Fruit fly (Drosophila melanogaster) whole organism, embryonic: ENCODE results near the gene CG13766.

Experiments used
- Atf3 ChIP-seq: fragments of 200-800 bp; sonication (Bioruptor generic); optimal IDR thresholded peaks from 3 replicates; lab custom pipeline; 2016; ENCODE audit warnings: missing biosample characterization, missing genetic modification characterization
- CG1024 ChIP-seq: fragments of 200-800 bp; sonication (Bioruptor generic); IDR thresholded peaks from 2 replicates; pipeline ENCODE4 v1.3.6; 2022; ENCODE audit warnings: missing biosample characterization, missing genetic modification characterization
- CG10959 ChIP-seq: fragments of 200-800 bp; sonication (Bioruptor generic); IDR thresholded peaks from 2 replicates; pipeline ENCODE4 v1.3.6; 2022; ENCODE audit warnings: missing biosample characterization, missing genetic modification characterization
- CG11085 ChIP-seq: fragments of 200-800 bp; sonication (Bioruptor generic); IDR thresholded peaks from 2 replicates; pipeline ENCODE4 v1.3.6; 2022; ENCODE audit warnings: missing biosample characterization, missing genetic modification characterization
- CG13894 ChIP-seq: fragments of 200-800 bp; sonication (Bioruptor generic); optimal IDR thresholded peaks from 3 replicates; lab custom pipeline; 2018; ENCODE audit warnings: missing biosample characterization, mild to moderate bottlenecking, missing genetic modification characterization, moderate library complexity
- CG14667 ChIP-seq: fragments of 200-800 bp; sonication (Bioruptor generic); IDR thresholded peaks from 2 replicates; pipeline ENCODE4 v1.3.6; 2022; ENCODE audit warnings: missing biosample characterization, missing genetic modification characterization
- CG17359 ChIP-seq: fragments of 200-800 bp; sonication (Bioruptor generic); optimal IDR thresholded peaks from 3 replicates; lab custom pipeline; 2018; ENCODE audit warnings: missing biosample characterization, mild to moderate bottlenecking, missing genetic modification characterization, moderate library complexity
- CG17385 ChIP-seq: fragments of 200-800 bp; sonication (Bioruptor generic); optimal IDR thresholded peaks from 3 replicates; lab custom pipeline; 2018; ENCODE audit warnings: missing biosample characterization, mild to moderate bottlenecking, missing genetic modification characterization
- CG18262 ChIP-seq: fragments of 200-800 bp; optimal IDR thresholded peaks from 3 replicates; lab custom pipeline; 2019; ENCODE audit warnings: missing biosample characterization, mild to moderate bottlenecking, missing genetic modification characterization, moderate library complexity
- CG18619 ChIP-seq: fragments of 200-800 bp; sonication (Bioruptor generic); optimal IDR thresholded peaks from 3 replicates; lab custom pipeline; 2017; ENCODE audit warnings: missing biosample characterization, mild to moderate bottlenecking, missing genetic modification characterization
- CG2678 ChIP-seq: fragments of 200-800 bp; sonication (Bioruptor generic); optimal IDR thresholded peaks from 3 replicates; lab custom pipeline; 2019; ENCODE audit warnings: missing biosample characterization, mild to moderate bottlenecking, missing genetic modification characterization, moderate library complexity
- CG2889 ChIP-seq: fragments of 200-800 bp; sonication (Bioruptor generic); IDR thresholded peaks from 3 replicates; pipeline ENCODE4 v1.3.6; 2022; ENCODE audit warnings: missing biosample characterization, missing genetic modification characterization
- CG4617 ChIP-seq: fragments of 200-800 bp; sonication (Bioruptor generic); optimal IDR thresholded peaks from 3 replicates; lab custom pipeline; 2016; ENCODE audit warnings: missing biosample characterization, missing genetic modification characterization, borderline replicate concordance
- CG6272 ChIP-seq: fragments of 200-800 bp; sonication (Bioruptor generic); IDR thresholded peaks from 2 replicates; pipeline ENCODE4 v1.3.6; 2022; ENCODE audit warnings: missing biosample characterization, missing genetic modification characterization
- CG7987 ChIP-seq: fragments of 200-800 bp; sonication (Bioruptor generic); optimal IDR thresholded peaks from 2 replicates; lab custom pipeline; 2018; ENCODE audit warnings: missing biosample characterization, mild to moderate bottlenecking, missing genetic modification characterization, moderate library complexity
- CG8281 ChIP-seq: fragments of 200-800 bp; sonication (Bioruptor generic); optimal IDR thresholded peaks from 2 replicates; lab custom pipeline; 2018; ENCODE audit warnings: missing biosample characterization, mild to moderate bottlenecking, missing genetic modification characterization, moderate library complexity
- Dfd ChIP-seq, 2 experiments: fragments of >200 bp; optimal IDR thresholded peaks; 2 replicates each; lab custom pipeline; 2017; ENCODE audit warnings: missing biosample characterization in 2 of 2, missing genetic modification characterization in 2 of 2
- Dp ChIP-seq: fragments of 200-800 bp; sonication (Bioruptor generic); optimal IDR thresholded peaks from 2 replicates; lab custom pipeline; 2018; ENCODE audit warnings: missing biosample characterization, mild to moderate bottlenecking, missing genetic modification characterization, moderate library complexity
- E2f1 ChIP-seq: fragments of 200-800 bp; sonication (Bioruptor generic); IDR thresholded peaks from 2 replicates; pipeline ENCODE4 v1.3.6; 2022; ENCODE audit warnings: missing biosample characterization, missing genetic modification characterization
- Eip74EF ChIP-seq, 2 experiments: fragments of 200-800 bp in 1 of 2; fragments of >200 bp in 1 of 2; sonication (Bioruptor generic) in 1 of 2; optimal IDR thresholded peaks; 2 replicates each; lab custom pipeline; 2017 to 2019; ENCODE audit warnings: missing biosample characterization in 2 of 2, missing genetic modification characterization in 2 of 2, mild to moderate bottlenecking in 1 of 2, moderate library complexity in 1 of 2
- Fer2 ChIP-seq: fragments of 200-800 bp; sonication (Bioruptor generic); optimal IDR thresholded peaks from 2 replicates; lab custom pipeline; 2018; ENCODE audit warnings: missing biosample characterization, mild to moderate bottlenecking, missing genetic modification characterization, moderate library complexity
- Fer3 ChIP-seq: fragments of 200-800 bp; sonication (Bioruptor generic); optimal IDR thresholded peaks from 2 replicates; lab custom pipeline; 2018; ENCODE audit warnings: missing biosample characterization, mild to moderate bottlenecking, missing genetic modification characterization, moderate library complexity
- Jarid2 ChIP-seq: fragments of 200-800 bp; sonication (Bioruptor generic); optimal IDR thresholded peaks from 3 replicates; lab custom pipeline; 2017; ENCODE audit warnings: mild to moderate bottlenecking, missing biosample characterization, missing genetic modification reagents, missing genetic modification characterization
- Kr ChIP-seq: fragments of 200-800 bp; sonication (Bioruptor generic); optimal IDR thresholded peaks from 2 replicates; lab custom pipeline; 2017; ENCODE audit warnings: missing biosample characterization, mild to moderate bottlenecking, missing genetic modification characterization
- MESR4 ChIP-seq: fragments of 200-800 bp; sonication (Bioruptor generic); optimal IDR thresholded peaks from 2 replicates; lab custom pipeline; 2018; ENCODE audit warnings: missing biosample characterization, mild to moderate bottlenecking, missing genetic modification characterization, moderate library complexity
- Mes4 ChIP-seq: fragments of 200-800 bp; sonication (Bioruptor generic); optimal IDR thresholded peaks from 2 replicates; lab custom pipeline; 2016; ENCODE audit warnings: missing biosample characterization, missing genetic modification characterization
- Nf-YB ChIP-seq: fragments of 200-800 bp; sonication (Bioruptor generic); optimal IDR thresholded peaks from 3 replicates; lab custom pipeline; 2019; ENCODE audit warnings: missing biosample characterization, mild to moderate bottlenecking, missing genetic modification characterization, moderate library complexity
- bbx ChIP-seq: fragments of 200-800 bp; sonication (Bioruptor generic); IDR thresholded peaks from 2 replicates; pipeline ENCODE4 v1.3.6; 2022; ENCODE audit warnings: missing biosample characterization, missing genetic modification characterization; ENCODE audit not compliant: partially characterized antibody
- bsh ChIP-seq, 2 experiments: fragments of 200-800 bp; sonication (Bioruptor generic); optimal IDR thresholded peaks; 2 replicates each; lab custom pipeline; 2017 to 2018; ENCODE audit warnings: mild to moderate bottlenecking in 2 of 2, missing biosample characterization in 2 of 2, missing genetic modification characterization in 2 of 2, moderate library complexity in 1 of 2
- cato ChIP-seq: fragments of 200-800 bp; sonication (Bioruptor generic); optimal IDR thresholded peaks from 2 replicates; lab custom pipeline; 2016; ENCODE audit warnings: missing biosample characterization, missing genetic modification characterization, borderline replicate concordance
- corto ChIP-seq: fragments of 200-800 bp; sonication (Bioruptor generic); optimal IDR thresholded peaks from 2 replicates; lab custom pipeline; 2016; ENCODE audit warnings: missing biosample characterization, mild to moderate bottlenecking, missing genetic modification characterization, moderate library complexity
- crol ChIP-seq: fragments of 200-800 bp; sonication (Bioruptor generic); IDR thresholded peaks from 2 replicates; pipeline ENCODE4 v1.3.6; 2022; ENCODE audit warnings: missing biosample characterization, missing genetic modification characterization
- dm ChIP-seq: fragments of 200-800 bp; sonication (Bioruptor generic); optimal IDR thresholded peaks from 3 replicates; lab custom pipeline; 2016; ENCODE audit warnings: missing biosample characterization, missing genetic modification characterization
- eve ChIP-seq, 2 experiments: fragments of >200 bp; optimal IDR thresholded peaks; 2 replicates each; lab custom pipeline; 2017; ENCODE audit warnings: missing biosample characterization in 2 of 2, missing genetic modification characterization in 2 of 2
- gcm ChIP-seq: fragments of 200-800 bp; sonication (Bioruptor generic); optimal IDR thresholded peaks from 2 replicates; lab custom pipeline; 2019; ENCODE audit warnings: missing biosample characterization, mild to moderate bottlenecking, missing genetic modification characterization, moderate library complexity
- grn ChIP-seq: fragments of 200-800 bp; sonication (Bioruptor generic); optimal IDR thresholded peaks from 3 replicates; lab custom pipeline; 2017; ENCODE audit warnings: missing biosample characterization, missing genetic modification characterization
- gro ChIP-seq: fragments of 200-800 bp; sonication (Bioruptor generic); optimal IDR thresholded peaks from 2 replicates; lab custom pipeline; 2016; ENCODE audit warnings: missing biosample characterization, missing genetic modification characterization
- maf-S ChIP-seq: fragments of 200-800 bp; sonication (Bioruptor generic); optimal IDR thresholded peaks from 2 replicates; lab custom pipeline; 2016; ENCODE audit warnings: missing biosample characterization, missing genetic modification characterization
- pnt ChIP-seq: fragments of 200-800 bp; sonication (Bioruptor generic); optimal IDR thresholded peaks from 3 replicates; lab custom pipeline; 2016; ENCODE audit warnings: missing biosample characterization, missing genetic modification characterization
- rib ChIP-seq: fragments of 200-800 bp; sonication (Bioruptor generic); IDR thresholded peaks from 2 replicates; pipeline ENCODE4 v1.3.6; 2022; ENCODE audit warnings: missing biosample characterization, missing genetic modification characterization
- row ChIP-seq: fragments of 200-800 bp; sonication (Bioruptor generic); IDR thresholded peaks from 3 replicates; pipeline ENCODE4 v1.3.6; 2022; ENCODE audit warnings: missing biosample characterization, missing genetic modification characterization
- sisA ChIP-seq: fragments of 200-800 bp; sonication (Bioruptor generic); IDR thresholded peaks from 2 replicates; pipeline ENCODE4 v1.3.6; 2022; ENCODE audit warnings: missing biosample characterization, missing genetic modification characterization
- tin ChIP-seq: fragments of 200-800 bp; sonication (Bioruptor generic); optimal IDR thresholded peaks from 3 replicates; lab custom pipeline; 2016; ENCODE audit warnings: missing biosample characterization, missing genetic modification characterization
- tll ChIP-seq, 2 experiments: fragments of 200-800 bp in 1 of 2; fragments of >200 bp in 1 of 2; sonication (Bioruptor generic) in 1 of 2; optimal IDR thresholded peaks; 2 replicates each; lab custom pipeline; 2017 to 2019; ENCODE audit warnings: missing biosample characterization in 2 of 2, missing genetic modification characterization in 2 of 2, mild to moderate bottlenecking in 1 of 2, moderate library complexity in 1 of 2
- usp ChIP-seq: fragments of >200 bp; optimal IDR thresholded peaks from 2 replicates; lab custom pipeline; 2017; ENCODE audit warnings: missing biosample characterization, missing genetic modification characterization
- vvl ChIP-seq: fragments of 200-800 bp; sonication (Bioruptor generic); IDR thresholded peaks from 2 replicates; pipeline ENCODE4 v1.3.6; 2022; ENCODE audit warnings: missing biosample characterization, missing genetic modification characterization
- wor ChIP-seq: fragments of 200-800 bp; sonication (Bioruptor generic); IDR thresholded peaks from 2 replicates; pipeline ENCODE4 v1.3.6; 2022; ENCODE audit warnings: missing biosample characterization, missing genetic modification characterization
- yki ChIP-seq: fragments of >200 bp; optimal IDR thresholded peaks from 3 replicates; lab custom pipeline; 2018
- zfh1 ChIP-seq: fragments of 200-800 bp; sonication (Bioruptor generic); IDR thresholded peaks from 3 replicates; pipeline ENCODE4 v1.3.6; 2022; ENCODE audit warnings: missing biosample characterization, missing genetic modification characterization

CG13766 gene

dm6 chr2L:6610683-6611373 lies 44.8 kb upstream of the CG13766 start, which contains the start of gene CG11050 (continued):
- peak; percentile 60 for TF ChIP-seq E2f1
- peak; percentile 83 for TF ChIP-seq zfh1 (GFP tag; lab: Robert Waterston, UW)
- TF ChIP-seq CG4617 (GFP tag; lab: Kevin White, UChicago): peak; percentile 66
- TF ChIP-seq CG11085 (GFP tag; lab: Robert Waterston, UW): peak; percentile 73
- TF ChIP-seq wor (GFP tag; lab: Robert Waterston, UW): no peak
- no peak for TF ChIP-seq Fer2
- no peak for TF ChIP-seq grn (GFP tag; lab: Kevin White, UChicago)
- TF ChIP-seq Dfd (GFP tag; optimal IDR thresholded peaks at IDR 0.05; lab: Kevin White, UChicago): peak in 1 of 2 experiments; percentile 13
- TF ChIP-seq CG2678 (tag; lab: Kevin White, UChicago): peak; percentile 69
- peak; percentile 75 for TF ChIP-seq pnt (GFP tag; lab: Kevin White, UChicago)
- TF ChIP-seq Fer3: peak; percentile 60
- peak; percentile 84; the same call in 1 of the 2 replicates for TF ChIP-seq rib
- peak; percentile 50 for TF ChIP-seq CG17385
- peak; percentile 52; the same call in 1 of the 2 replicates for TF ChIP-seq CG6272 (GFP tag; lab: Robert Waterston, UW)
- TF ChIP-seq gcm (GFP tag; lab: Kevin White, UChicago): peak; percentile 57
- peak; percentile 7 for TF ChIP-seq cato (GFP tag; lab: Kevin White, UChicago)
- peak; percentile 73 for TF ChIP-seq CG13894 (tag; lab: Kevin White, UChicago)
- TF ChIP-seq CG10959 (GFP tag; lab: Robert Waterston, UW): peak; percentile 38
- peak; percentile 65 for TF ChIP-seq Dp (GFP tag; lab: Kevin White, UChicago)
- TF ChIP-seq Jarid2: peak; percentile 66
- peak; percentile 75 for TF ChIP-seq CG18619
- TF ChIP-seq Mes4 (GFP tag; lab: Kevin White, UChicago): peak; percentile 69
- peak; percentile 75 for TF ChIP-seq dm
- TF ChIP-seq sisA (GFP tag; lab: Robert Waterston, UW): peak; percentile 80
- peak; percentile 69 for TF ChIP-seq CG18262 (tag; lab: Kevin White, UChicago)
- no peak for TF ChIP-seq yki
- 0 out of 2 replicates have a peak, but pooled peaks have one; percentile 17 for TF ChIP-seq crol
- peak; percentile 97 for TF ChIP-seq Atf3 (GFP tag; lab: Kevin White, UChicago)
- TF ChIP-seq CG7987 (GFP tag; lab: Kevin White, UChicago): peak; percentile 77
- TF ChIP-seq CG14667: peak; percentile 41; the same call in 1 of the 2 replicates
- no peak for TF ChIP-seq corto (GFP tag; lab: Kevin White, UChicago)
- peak in 1 of 2 experiments; percentile 65 for TF ChIP-seq Eip74EF (GFP tag; optimal IDR thresholded peaks at IDR 0.05; lab: Kevin White, UChicago)
- TF ChIP-seq bbx: peak; percentile 63; the same call in 1 of the 2 replicates
- TF ChIP-seq tll (GFP tag; optimal IDR thresholded peaks at IDR 0.05; lab: Kevin White, UChicago): peak in 1 of 2 experiments; percentile 72
- TF ChIP-seq usp: no peak
- TF ChIP-seq row: peak; percentile 74
- 0 out of 3 replicates have a peak, but pooled peaks have one; percentile 36 for TF ChIP-seq CG2889 (GFP tag; lab: Robert Waterston, UW)
- peak; percentile 45 for TF ChIP-seq Nf-YB
- TF ChIP-seq CG8281 (tag; lab: Kevin White, UChicago): no peak
- TF ChIP-seq tin (GFP tag; lab: Kevin White, UChicago): peak; percentile 79
- peak; percentile 72 for TF ChIP-seq CG1024 (GFP tag; lab: Robert Waterston, UW)
- no peak for TF ChIP-seq eve (GFP tag; optimal IDR thresholded peaks at IDR 0.05; lab: Kevin White, UChicago)
- peak; percentile 0 to 75 for TF ChIP-seq bsh (GFP tag; optimal IDR thresholded peaks at IDR 0.05; lab: Kevin White, UChicago)
- peak; percentile 70 for TF ChIP-seq MESR4 (GFP tag; lab: Kevin White, UChicago)
- TF ChIP-seq gro: peak; percentile 95
- peak; percentile 82 for TF ChIP-seq maf-S (GFP tag; lab: Kevin White, UChicago)
- peak; percentile 89 for TF ChIP-seq vvl
- peak; percentile 73 for TF ChIP-seq CG17359 (tag; lab: Kevin White, UChicago)
- TF ChIP-seq Kr (GFP tag; lab: Kevin White, UChicago): peak; percentile 90
